Worm (Caenorhabditis elegans) whole organism, late embryonic: ENCODE measurements around the gene idpb-4.

Source experiments
- ahr-1 ChIP-seq: sonication (generic microtip); optimal IDR thresholded peaks from 2 replicates; lab custom pipeline; 2016; ENCODE audit warnings: missing genetic modification characterization, missing compliant biosample characterization
- ceh-45 ChIP-seq: fragments of 200-800 bp; sonication (Bioruptor generic); IDR thresholded peaks from 2 replicates; pipeline ENCODE4 v1.3.6; 2022; ENCODE audit warnings: missing genetic modification reagents, missing genetic modification characterization, missing compliant biosample characterization
- fkh-10 ChIP-seq: fragments of 150-350 bp; optimal IDR thresholded peaks from 2 replicates; lab custom pipeline; 2014; ENCODE audit warnings: missing biosample characterization, missing genetic modification reagents, missing genetic modification characterization
- hlh-13 ChIP-seq: fragments of 200-800 bp; sonication (Bioruptor generic); optimal IDR thresholded peaks from 2 replicates; lab custom pipeline; 2018; ENCODE audit warnings: mild to moderate bottlenecking, missing genetic modification characterization, missing compliant biosample characterization
- hlh-30 ChIP-seq: sonication (generic microtip); optimal IDR thresholded peaks from 2 replicates; lab custom pipeline; 2017; ENCODE audit warnings: antibody characterized with exemption, missing genetic modification characterization, missing compliant biosample characterization; ENCODE audit not compliant: insufficient read depth
- nfya-1 ChIP-seq: sonication (generic microtip); optimal IDR thresholded peaks from 2 replicates; lab custom pipeline; 2017; ENCODE audit warnings: missing genetic modification characterization, mild to moderate bottlenecking, missing compliant biosample characterization, antibody characterized with exemption, moderate library complexity
- nhr-11 ChIP-seq: fragments of 150-350 bp; optimal IDR thresholded peaks from 2 replicates; lab custom pipeline; 2014; ENCODE audit warnings: missing biosample characterization, missing genetic modification characterization
- npax-4 ChIP-seq: sonication (generic microtip); optimal IDR thresholded peaks from 2 replicates; lab custom pipeline; 2016; ENCODE audit warnings: missing genetic modification characterization, missing compliant biosample characterization
- pat-9 ChIP-seq: fragments of 200-800 bp; sonication (Bioruptor generic); optimal IDR thresholded peaks from 2 replicates; lab custom pipeline; 2018; ENCODE audit warnings: mild to moderate bottlenecking, missing genetic modification characterization, moderate library complexity, missing compliant biosample characterization
- pax-1 ChIP-seq: fragments of 150-350 bp; optimal IDR thresholded peaks from 2 replicates; lab custom pipeline; 2014; ENCODE audit warnings: missing biosample characterization, missing genetic modification characterization
- zip-5 ChIP-seq: sonication (generic microtip); optimal IDR thresholded peaks from 2 replicates; lab custom pipeline; 2016; ENCODE audit warnings: missing genetic modification characterization, missing compliant biosample characterization

DNA sequence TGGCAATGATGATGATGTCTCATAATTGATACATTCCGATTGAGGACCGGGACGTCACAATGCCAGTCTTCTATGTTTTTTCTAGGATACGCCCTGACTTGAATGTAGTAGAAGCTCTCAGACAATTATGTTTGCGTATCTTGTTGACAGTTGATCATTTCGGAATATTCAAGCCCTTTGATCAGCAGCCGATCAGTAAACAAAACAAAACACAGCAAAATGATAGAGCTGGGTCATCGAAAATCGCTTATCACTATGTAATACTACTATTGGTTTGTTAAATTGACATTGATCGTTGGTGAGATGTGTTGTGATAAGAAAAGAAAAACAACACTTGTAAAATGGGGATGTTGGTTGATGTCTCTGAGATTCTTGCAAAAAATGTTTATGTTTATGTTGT lies 888 bp upstream of the idpb-4 start:
- no peak for TF ChIP-seq ahr-1
- no peak for TF ChIP-seq fkh-10
- no peak for TF ChIP-seq npax-4 (tag; lab: Kevin White, UChicago)
- no peak for TF ChIP-seq pat-9
- TF ChIP-seq zip-5 (tag; lab: Kevin White, UChicago): no peak
- no peak for TF ChIP-seq nhr-11
- TF ChIP-seq hlh-30: no peak
- no peak for TF ChIP-seq ceh-45 (GFP tag; lab: Robert Waterston, UW)
- no peak for TF ChIP-seq pax-1
- TF ChIP-seq nfya-1 (tag; lab: Kevin White, UChicago): no peak
- no peak for TF ChIP-seq hlh-13
